Worm (Caenorhabditis elegans) whole organism, early embryonic: Measurements from ENCODE around the gene sri-40.

ENCODE experiments used
- B0310.2 ChIP-seq: sonication (generic microtip); optimal IDR thresholded peaks from 2 replicates; lab custom pipeline; 2016; ENCODE audit warnings: mild to moderate bottlenecking, missing genetic modification characterization, missing compliant biosample characterization
- F13C5.2 ChIP-seq: sonication (generic microtip); optimal IDR thresholded peaks from 2 replicates; lab custom pipeline; 2017; ENCODE audit warnings: mild to moderate bottlenecking, missing genetic modification characterization, inconsistent platforms, missing compliant biosample characterization
- aly-1 ChIP-seq: sonication (generic microtip); optimal IDR thresholded peaks from 2 replicates; lab custom pipeline; 2016; ENCODE audit warnings: missing genetic modification characterization, missing compliant biosample characterization
- ama-1 ChIP-seq: fragments of 150-350 bp; optimal IDR thresholded peaks from 2 replicates; lab custom pipeline; 2014
- ceh-13 ChIP-seq: fragments of 200-800 bp; sonication (Bioruptor generic); optimal IDR thresholded peaks from 2 replicates; lab custom pipeline; 2018; ENCODE audit warnings: mild to moderate bottlenecking, missing genetic modification characterization, missing compliant biosample characterization
- ceh-36 ChIP-seq: sonication (generic microtip); optimal IDR thresholded peaks from 2 replicates; lab custom pipeline; 2016; ENCODE audit warnings: missing genetic modification characterization, inconsistent platforms, missing compliant biosample characterization
- ets-7 ChIP-seq: sonication (generic microtip); optimal IDR thresholded peaks from 2 replicates; lab custom pipeline; 2016; ENCODE audit warnings: missing genotype, missing genetic modification characterization, missing compliant biosample characterization
- flt-1 ChIP-seq: fragments of 200-800 bp; sonication (Bioruptor generic); IDR thresholded peaks from 2 replicates; pipeline ENCODE4 v1.3.6; 2022; ENCODE audit warnings: missing genetic modification characterization, missing compliant biosample characterization
- hmbx-1 ChIP-seq: sonication (generic microtip); optimal IDR thresholded peaks from 2 replicates; lab custom pipeline; 2016; ENCODE audit warnings: mild to moderate bottlenecking, missing genetic modification characterization, missing compliant biosample characterization
- hmg-4 ChIP-seq: fragments of 200-800 bp; sonication (Bioruptor generic); optimal IDR thresholded peaks from 2 replicates; lab custom pipeline; 2018; ENCODE audit warnings: mild to moderate bottlenecking, missing genetic modification characterization, missing compliant biosample characterization
- hnd-1 ChIP-seq: sonication (generic microtip); optimal IDR thresholded peaks from 2 replicates; lab custom pipeline; 2016; ENCODE audit warnings: missing genetic modification characterization, missing compliant biosample characterization
- pes-1 ChIP-seq: fragments of 200-800 bp; sonication (Bioruptor generic); IDR thresholded peaks from 2 replicates; pipeline ENCODE4 v1.3.6; 2022; ENCODE audit warnings: missing genetic modification reagents, missing genetic modification characterization, missing compliant biosample characterization
- scrt-1 ChIP-seq: fragments of 200-800 bp; sonication (Bioruptor generic); IDR thresholded peaks from 2 replicates; pipeline ENCODE4 v1.3.6; 2022; ENCODE audit warnings: missing genetic modification characterization, missing compliant biosample characterization
- sea-1 ChIP-seq: fragments of 200-800 bp; sonication (Bioruptor generic); conservative IDR thresholded peaks from 2 replicates; pipeline ENCODE4 v1.3.6; 2022; ENCODE audit warnings: missing genetic modification characterization, missing compliant biosample characterization
- tbx-11 ChIP-seq: fragments of 200-800 bp; sonication (Bioruptor generic); IDR thresholded peaks from 2 replicates; pipeline ENCODE4 v1.3.6; 2022; ENCODE audit warnings: missing genetic modification characterization, missing compliant biosample characterization
- tbx-37 ChIP-seq: fragments of 200-800 bp; sonication (Bioruptor generic); conservative IDR thresholded peaks from 2 replicates; pipeline ENCODE4 v1.3.6; 2022; ENCODE audit warnings: missing genetic modification reagents, missing genetic modification characterization, missing compliant biosample characterization
- tra-4 ChIP-seq: sonication (generic microtip); optimal IDR thresholded peaks from 2 replicates; lab custom pipeline; 2017; ENCODE audit warnings: missing genetic modification characterization, missing compliant biosample characterization

Gene sri-40

DNA sequence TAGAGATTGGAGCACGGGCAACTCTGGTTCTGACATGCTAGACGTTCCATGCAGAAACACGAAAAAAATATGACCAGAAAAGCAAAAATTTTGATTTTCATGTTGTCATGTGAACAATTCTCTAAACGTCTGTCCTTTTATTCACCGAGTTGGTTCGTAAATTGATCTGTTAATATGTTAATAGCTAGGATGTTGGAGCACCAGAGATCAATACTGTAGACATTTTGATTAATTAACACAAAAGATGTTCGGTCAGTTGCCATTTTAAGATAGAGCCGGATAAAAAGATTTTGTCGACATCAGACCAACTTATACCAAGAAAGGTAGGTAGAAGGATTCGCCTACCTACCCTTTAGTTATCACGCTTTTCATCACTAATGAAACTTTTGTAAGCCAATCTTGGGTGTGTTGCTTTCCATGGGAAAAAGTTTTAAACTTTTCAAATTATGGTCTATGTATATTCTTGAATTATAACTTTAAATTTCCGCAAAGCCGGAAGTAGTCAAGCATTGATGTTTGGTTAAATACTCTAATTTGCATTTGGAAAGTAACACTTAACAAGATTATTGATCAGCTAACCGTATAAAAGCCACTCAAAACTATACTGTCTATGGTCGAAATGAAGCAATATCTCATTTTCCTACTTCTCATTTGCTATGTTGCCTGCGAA lies 28.1 kb upstream of the sri-40 start, which contains the start of the genes T10D4.11 and T10D4.1:
T10D4.11 (minus strand) TSS at position 101 of the 670 bp plus-strand sequence.
T10D4.1 (plus strand) TSS at position 620 of the 670 bp plus-strand sequence.
- TF ChIP-seq hnd-1 (tag; lab: Kevin White, UChicago) = no peak
- TF ChIP-seq scrt-1 (GFP tag; lab: Robert Waterston, UW) = no peak
- TF ChIP-seq tbx-11 (GFP tag; lab: Robert Waterston, UW) = no peak
- TF ChIP-seq tbx-37 (GFP tag; lab: Robert Waterston, UW) = no peak
- TF ChIP-seq hmbx-1 (tag; lab: Kevin White, UChicago) = no peak
- no peak for TF ChIP-seq sea-1 (GFP tag; lab: Robert Waterston, UW)
- no peak for TF ChIP-seq tra-4 (tag; lab: Kevin White, UChicago)
- TF ChIP-seq pes-1 (GFP tag; lab: Robert Waterston, UW) = no peak
- TF ChIP-seq ceh-36 (tag; lab: Kevin White, UChicago) = no peak
- no peak for TF ChIP-seq F13C5.2 (tag; lab: Kevin White, UChicago)

DNA sequence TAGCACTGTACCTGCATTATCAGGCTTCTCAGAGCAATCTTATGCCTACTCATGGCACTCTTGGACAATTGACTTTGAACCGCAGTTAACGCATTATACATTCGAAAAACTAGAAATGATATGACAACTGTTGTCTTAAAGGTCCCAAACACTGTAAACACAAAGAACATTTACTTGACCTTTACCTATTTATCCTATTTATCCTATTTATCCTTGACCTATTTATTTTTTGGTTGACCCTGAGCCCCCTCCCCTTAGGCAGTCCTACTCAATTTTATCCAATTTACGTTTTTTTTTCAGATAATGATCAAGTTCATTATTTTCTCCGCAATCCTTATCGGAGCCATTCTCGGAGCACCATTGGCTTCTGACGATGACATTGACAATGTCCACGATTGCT lies 26.1 kb upstream of the sri-40 start, which contains the start of the genes T10D4.14 and T10D4.19:
T10D4.14 (minus strand) TSS at position 101 of the 400 bp plus-strand sequence.
T10D4.19 (plus strand) TSS at position 304 of the 400 bp plus-strand sequence.
- no peak for TF ChIP-seq tbx-11 (GFP tag; lab: Robert Waterston, UW)

- TF ChIP-seq tra-4 (tag; lab: Kevin White, UChicago) (no peak), F13C5.2 (tag; lab: Kevin White, UChicago) (no peak), scrt-1 (GFP tag; lab: Robert Waterston, UW) (no peak), ama-1 (no peak), sea-1 (GFP tag; lab: Robert Waterston, UW) (no peak), ceh-36 (tag; lab: Kevin White, UChicago) (no peak), tbx-37 (GFP tag; lab: Robert Waterston, UW) (no peak), hnd-1 (tag; lab: Kevin White, UChicago) (no peak), pes-1 (GFP tag; lab: Robert Waterston, UW) (no peak), flt-1 (GFP tag; lab: Robert Waterston, UW) (no peak), ets-7 (no peak), hmbx-1 (tag; lab: Kevin White, UChicago) (no peak), hmg-4 (GFP tag; lab: Kevin White, UChicago) (no peak), ceh-13 (GFP tag; lab: Kevin White, UChicago) (no peak), tbx-11 (GFP tag; lab: Robert Waterston, UW) (no peak), B0310.2 (tag; lab: Kevin White, UChicago) (no peak), aly-1 (tag; lab: Kevin White, UChicago) (no peak)
Measured at ce11 chrII:3154383-3154782, 23.4 kb upstream of the sri-40 start, which contains the start of gene sri-32. sri-32 (minus strand) TSS chrII:3154483.

ce11 chrII:3156749-3157148 lies 21.0 kb upstream of the sri-40 start, which contains the start of gene sri-33:
sri-33 (minus strand) TSS chrII:3156849.
- TF ChIP-seq B0310.2 (tag; lab: Kevin White, UChicago) = no peak
- no peak for TF ChIP-seq tbx-37 (GFP tag; lab: Robert Waterston, UW)
- no peak for TF ChIP-seq sea-1 (GFP tag; lab: Robert Waterston, UW)
- TF ChIP-seq hnd-1 (tag; lab: Kevin White, UChicago) = no peak
- no peak for TF ChIP-seq ceh-36 (tag; lab: Kevin White, UChicago)
- no peak for TF ChIP-seq hmg-4 (GFP tag; lab: Kevin White, UChicago)
- no peak for TF ChIP-seq aly-1 (tag; lab: Kevin White, UChicago)
- no peak for TF ChIP-seq ceh-13 (GFP tag; lab: Kevin White, UChicago)
- TF ChIP-seq hmbx-1 (tag; lab: Kevin White, UChicago) = no peak

ce11 chrII:3158985-3159384 lies 18.8 kb upstream of the sri-40 start, which contains the start of gene sri-34:
sri-34 (minus strand) TSS chrII:3159085.
- TF ChIP-seq hnd-1 (tag; lab: Kevin White, UChicago) (no peak), B0310.2 (tag; lab: Kevin White, UChicago) (no peak), scrt-1 (GFP tag; lab: Robert Waterston, UW) (no peak), ceh-13 (GFP tag; lab: Kevin White, UChicago) (no peak), aly-1 (tag; lab: Kevin White, UChicago) (no peak), F13C5.2 (tag; lab: Kevin White, UChicago) (no peak), pes-1 (GFP tag; lab: Robert Waterston, UW) (no peak), ama-1 (no peak), ets-7 (no peak), tbx-11 (GFP tag; lab: Robert Waterston, UW) (no peak), tra-4 (tag; lab: Kevin White, UChicago) (no peak), flt-1 (GFP tag; lab: Robert Waterston, UW) (no peak)

- no peak for TF ChIP-seq ama-1
- TF ChIP-seq B0310.2 (tag; lab: Kevin White, UChicago) = no peak
- no peak for TF ChIP-seq ceh-36 (tag; lab: Kevin White, UChicago)
- TF ChIP-seq tbx-11 (GFP tag; lab: Robert Waterston, UW) = no peak
Measured at ce11 chrII:3170089-3170488, 7.7 kb upstream of the sri-40 start, which contains the start of gene fbxc-55. fbxc-55 (minus strand) TSS chrII:3170189.

DNA sequence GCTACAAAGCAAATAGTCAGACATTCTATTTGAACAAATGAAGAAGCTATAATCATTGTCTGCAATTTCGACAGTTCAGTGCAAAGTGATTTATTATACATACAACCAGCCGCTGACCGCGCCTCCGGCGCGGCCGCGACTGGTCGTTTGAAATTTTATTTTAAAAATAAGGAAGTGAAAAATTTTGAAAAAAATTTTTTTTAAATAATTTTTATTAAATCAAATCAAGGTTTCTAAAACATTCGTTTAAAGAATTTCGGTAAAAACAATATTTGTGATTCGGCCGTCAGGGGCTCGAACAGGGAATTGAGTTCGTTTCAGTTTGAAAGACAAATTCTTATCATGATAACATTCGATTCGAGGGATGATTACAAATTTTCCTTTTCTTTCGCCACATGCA lies 5.6 kb upstream of the sri-40 start, which contains the start of gene Y27F2A.10:
Y27F2A.10 (minus strand) TSS at position 101 of the 400 bp plus-strand sequence.
- TF ChIP-seq sea-1 (GFP tag; lab: Robert Waterston, UW) (no peak), F13C5.2 (tag; lab: Kevin White, UChicago) (no peak), flt-1 (GFP tag; lab: Robert Waterston, UW) (no peak), tra-4 (tag; lab: Kevin White, UChicago) (no peak), aly-1 (tag; lab: Kevin White, UChicago) (no peak), ceh-36 (tag; lab: Kevin White, UChicago) (no peak), tbx-37 (GFP tag; lab: Robert Waterston, UW) (no peak), scrt-1 (GFP tag; lab: Robert Waterston, UW) (no peak), hnd-1 (tag; lab: Kevin White, UChicago) (no peak), pes-1 (GFP tag; lab: Robert Waterston, UW) (no peak), B0310.2 (tag; lab: Kevin White, UChicago) (no peak), tbx-11 (GFP tag; lab: Robert Waterston, UW) (no peak)
